Fruit fly (Drosophila melanogaster) whole organism, embryonic: ENCODE results near the gene lilli.

Source experiments
- Abd-B ChIP-seq: fragments of 200-800 bp; sonication (Bioruptor generic); optimal IDR thresholded peaks from 2 replicates; lab custom pipeline; 2018; ENCODE audit warnings: missing biosample characterization, mild to moderate bottlenecking, missing genetic modification characterization, moderate library complexity
- Antp ChIP-seq: fragments of 200-800 bp; sonication (Bioruptor generic); optimal IDR thresholded peaks from 3 replicates; lab custom pipeline; 2016; ENCODE audit warnings: missing biosample characterization, missing genetic modification characterization
- CG10147 ChIP-seq: fragments of 200-800 bp; sonication (Bioruptor generic); optimal IDR thresholded peaks from 2 replicates; lab custom pipeline; 2019; ENCODE audit warnings: missing biosample characterization, mild to moderate bottlenecking, missing genetic modification characterization, moderate library complexity
- CG10959 ChIP-seq: fragments of 200-800 bp; sonication (Bioruptor generic); IDR thresholded peaks from 2 replicates; pipeline ENCODE4 v1.3.6; 2022; ENCODE audit warnings: missing biosample characterization, missing genetic modification characterization
- CG11247 ChIP-seq: fragments of 200-800 bp; sonication (Bioruptor generic); IDR thresholded peaks from 2 replicates; pipeline ENCODE4 v1.3.6; 2022; ENCODE audit warnings: missing biosample characterization, missing genetic modification characterization
- CG12299 ChIP-seq: fragments of 200-800 bp; sonication (Bioruptor generic); optimal IDR thresholded peaks from 2 replicates; lab custom pipeline; 2018; ENCODE audit warnings: missing biosample characterization, mild to moderate bottlenecking, missing genetic modification characterization
- CG13624 ChIP-seq: fragments of 200-800 bp; sonication (Bioruptor generic); optimal IDR thresholded peaks from 2 replicates; lab custom pipeline; 2016; ENCODE audit warnings: missing biosample characterization, missing genetic modification characterization
- CG1529 ChIP-seq: fragments of 200-800 bp; sonication (Bioruptor generic); optimal IDR thresholded peaks from 3 replicates; lab custom pipeline; 2018; ENCODE audit warnings: missing biosample characterization, missing genetic modification characterization
- CG15514 ChIP-seq: fragments of 200-800 bp; sonication (Bioruptor generic); optimal IDR thresholded peaks from 3 replicates; lab custom pipeline; 2017; ENCODE audit warnings: missing biosample characterization, missing genetic modification characterization, mild to moderate bottlenecking, moderate library complexity, missing genetic modification reagents
- CG1603 ChIP-seq: fragments of 200-800 bp; sonication (Bioruptor generic); optimal IDR thresholded peaks from 2 replicates; lab custom pipeline; 2019; ENCODE audit warnings: missing biosample characterization, mild to moderate bottlenecking, missing genetic modification characterization, moderate library complexity
- CG16863 ChIP-seq: fragments of 200-800 bp; sonication (Bioruptor generic); optimal IDR thresholded peaks from 3 replicates; lab custom pipeline; 2016; ENCODE audit warnings: missing biosample characterization, missing genetic modification characterization
- CG17612 ChIP-seq: fragments of 200-800 bp; sonication (Bioruptor generic); IDR thresholded peaks from 2 replicates; pipeline ENCODE4 v1.3.6; 2022; ENCODE audit warnings: missing biosample characterization, missing genetic modification characterization
- CG1832 ChIP-seq: fragments of 200-800 bp; sonication (Bioruptor generic); optimal IDR thresholded peaks from 2 replicates; lab custom pipeline; 2017; ENCODE audit warnings: missing biosample characterization, mild to moderate bottlenecking, missing genetic modification characterization, inconsistent platforms
- CG2120 ChIP-seq: fragments of 200-800 bp; sonication (Bioruptor generic); optimal IDR thresholded peaks from 3 replicates; lab custom pipeline; 2016; ENCODE audit warnings: missing biosample characterization, missing genetic modification characterization
- CG32532 ChIP-seq: fragments of 200-800 bp; sonication (Bioruptor generic); IDR thresholded peaks from 2 replicates; pipeline ENCODE4 v1.3.6; 2022; ENCODE audit warnings: missing biosample characterization, missing genetic modification characterization
- CG4617 ChIP-seq: fragments of 200-800 bp; sonication (Bioruptor generic); optimal IDR thresholded peaks from 3 replicates; lab custom pipeline; 2016; ENCODE audit warnings: missing biosample characterization, missing genetic modification characterization, borderline replicate concordance
- CG4730 ChIP-seq: fragments of 200-800 bp; sonication (Bioruptor generic); IDR thresholded peaks from 2 replicates; pipeline ENCODE4 v1.3.6; 2022; ENCODE audit warnings: missing biosample characterization, missing genetic modification characterization
- CG4820 ChIP-seq: fragments of 200-800 bp; sonication (Bioruptor generic); optimal IDR thresholded peaks from 3 replicates; lab custom pipeline; 2016; ENCODE audit warnings: missing biosample characterization, missing genetic modification characterization
- CG9609 ChIP-seq: fragments of 200-800 bp; sonication (Bioruptor generic); optimal IDR thresholded peaks from 3 replicates; lab custom pipeline; 2016; ENCODE audit warnings: missing biosample characterization, missing genetic modification characterization
- Hand ChIP-seq: fragments of 200-800 bp; sonication (Bioruptor generic); optimal IDR thresholded peaks from 2 replicates; lab custom pipeline; 2017; ENCODE audit warnings: mild to moderate bottlenecking, missing biosample characterization, missing genetic modification reagents, missing genetic modification characterization
- Hr51 ChIP-seq, 2 experiments: fragments of 200-800 bp; sonication (Bioruptor generic); optimal IDR thresholded peaks; 2 replicates in 1 of 2; 3 replicates in 1 of 2; lab custom pipeline; 2016 to 2018; ENCODE audit warnings: missing biosample characterization in 2 of 2, missing genetic modification characterization in 2 of 2, mild to moderate bottlenecking in 1 of 2, moderate library complexity in 1 of 2
- Hr78 ChIP-seq, 2 experiments: fragments of 200-800 bp in 1 of 2; fragments of >200 bp in 1 of 2; sonication (Bioruptor generic) in 1 of 2; optimal IDR thresholded peaks; 2 replicates each; lab custom pipeline; 2017 to 2019; ENCODE audit warnings: missing biosample characterization in 2 of 2, missing genetic modification characterization in 2 of 2, mild to moderate bottlenecking in 1 of 2, moderate library complexity in 1 of 2
- Nf-YB ChIP-seq: fragments of 200-800 bp; sonication (Bioruptor generic); optimal IDR thresholded peaks from 3 replicates; lab custom pipeline; 2019; ENCODE audit warnings: missing biosample characterization, mild to moderate bottlenecking, missing genetic modification characterization, moderate library complexity
- Nf-YC ChIP-seq: fragments of 200-800 bp; optimal IDR thresholded peaks from 3 replicates; lab custom pipeline; 2019; ENCODE audit warnings: missing biosample characterization, mild to moderate bottlenecking, missing genetic modification characterization, moderate library complexity
- Pdp1 ChIP-seq, 2 experiments: fragments of 200-800 bp; sonication (Bioruptor generic); optimal IDR thresholded peaks; 3 replicates each; lab custom pipeline; 2016; ENCODE audit warnings: missing biosample characterization in 2 of 2, missing genetic modification characterization in 2 of 2, mild to moderate bottlenecking in 1 of 2, moderate library complexity in 1 of 2
- Stat92E ChIP-seq, 3 experiments: fragments of >200 bp in 2 of 3; fragments of 200-800 bp in 1 of 3; sonication (Bioruptor generic) in 1 of 3; optimal IDR thresholded peaks; 2 replicates each; lab custom pipeline; 2017 to 2019; ENCODE audit warnings: missing biosample characterization in 3 of 3, missing genetic modification characterization in 3 of 3, mild to moderate bottlenecking in 1 of 3, moderate library complexity in 1 of 3
- Vsx1 ChIP-seq: fragments of 200-800 bp; sonication (Bioruptor generic); optimal IDR thresholded peaks from 2 replicates; lab custom pipeline; 2017; ENCODE audit warnings: missing biosample characterization, mild to moderate bottlenecking, missing genetic modification characterization, missing genetic modification reagents
- cg ChIP-seq: fragments of 200-800 bp; sonication (Bioruptor generic); optimal IDR thresholded peaks from 3 replicates; lab custom pipeline; 2019; ENCODE audit warnings: missing biosample characterization, mild to moderate bottlenecking, missing genetic modification characterization, moderate library complexity
- chif ChIP-seq, 2 experiments: fragments of 200-800 bp; sonication (Bioruptor generic); optimal IDR thresholded peaks; 3 replicates each; lab custom pipeline; 2016; ENCODE audit warnings: missing biosample characterization in 2 of 2, missing genetic modification characterization in 2 of 2
- corto ChIP-seq: fragments of 200-800 bp; sonication (Bioruptor generic); optimal IDR thresholded peaks from 2 replicates; lab custom pipeline; 2016; ENCODE audit warnings: missing biosample characterization, mild to moderate bottlenecking, missing genetic modification characterization, moderate library complexity
- gsb ChIP-seq: fragments of 200-800 bp; sonication (Bioruptor generic); IDR thresholded peaks from 2 replicates; pipeline ENCODE4 v1.3.6; 2022; ENCODE audit warnings: missing biosample characterization, missing genetic modification characterization
- ind ChIP-seq: fragments of 200-800 bp; sonication (Bioruptor generic); optimal IDR thresholded peaks from 3 replicates; lab custom pipeline; 2016; ENCODE audit warnings: missing biosample characterization, missing genetic modification characterization
- kay ChIP-seq: fragments of 200-800 bp; sonication (Bioruptor generic); optimal IDR thresholded peaks from 2 replicates; lab custom pipeline; 2016; ENCODE audit warnings: missing biosample characterization, missing genetic modification characterization
- klu ChIP-seq: fragments of 200-800 bp; sonication (Bioruptor generic); IDR thresholded peaks from 2 replicates; pipeline ENCODE4 v1.3.6; 2022; ENCODE audit warnings: missing biosample characterization, missing genetic modification characterization
- otp ChIP-seq: fragments of 200-800 bp; sonication (Bioruptor generic); IDR thresholded peaks from 3 replicates; pipeline ENCODE4, ENCODE4 v1.3.6; 2022; ENCODE audit warnings: missing biosample characterization, missing genetic modification characterization
- phol ChIP-seq: fragments of 200-800 bp; sonication (Bioruptor generic); optimal IDR thresholded peaks from 3 replicates; lab custom pipeline; 2018; ENCODE audit warnings: missing biosample characterization, mild to moderate bottlenecking, missing genetic modification characterization, moderate library complexity
- rib ChIP-seq: fragments of 200-800 bp; sonication (Bioruptor generic); IDR thresholded peaks from 2 replicates; pipeline ENCODE4 v1.3.6; 2022; ENCODE audit warnings: missing biosample characterization, missing genetic modification characterization
- row ChIP-seq: fragments of 200-800 bp; sonication (Bioruptor generic); IDR thresholded peaks from 3 replicates; pipeline ENCODE4 v1.3.6; 2022; ENCODE audit warnings: missing biosample characterization, missing genetic modification characterization
- sc ChIP-seq, 3 experiments: fragments of >200 bp in 2 of 3; fragments of 200-800 bp in 1 of 3; sonication (Bioruptor generic) in 1 of 3; optimal IDR thresholded peaks; 2 replicates in 2 of 3; 3 replicates in 1 of 3; lab custom pipeline; 2017; ENCODE audit warnings: mild to moderate bottlenecking in 1 of 3, missing biosample characterization in 1 of 3, missing genetic modification characterization in 1 of 3, missing genetic modification reagents in 1 of 3
- tll ChIP-seq, 2 experiments: fragments of 200-800 bp in 1 of 2; fragments of >200 bp in 1 of 2; sonication (Bioruptor generic) in 1 of 2; optimal IDR thresholded peaks; 2 replicates each; lab custom pipeline; 2017 to 2019; ENCODE audit warnings: missing biosample characterization in 2 of 2, missing genetic modification characterization in 2 of 2, mild to moderate bottlenecking in 1 of 2, moderate library complexity in 1 of 2
- trem ChIP-seq: fragments of 200-800 bp; optimal IDR thresholded peaks from 3 replicates; lab custom pipeline; 2019; ENCODE audit warnings: missing biosample characterization, mild to moderate bottlenecking, missing genetic modification characterization, moderate library complexity
- usp ChIP-seq: fragments of >200 bp; optimal IDR thresholded peaks from 2 replicates; lab custom pipeline; 2017; ENCODE audit warnings: missing biosample characterization, missing genetic modification characterization
- vvl ChIP-seq: fragments of 200-800 bp; sonication (Bioruptor generic); IDR thresholded peaks from 2 replicates; pipeline ENCODE4 v1.3.6; 2022; ENCODE audit warnings: missing biosample characterization, missing genetic modification characterization
- zen ChIP-seq: fragments of 200-800 bp; sonication (Bioruptor generic); optimal IDR thresholded peaks from 3 replicates; lab custom pipeline; 2018; ENCODE audit warnings: missing biosample characterization, mild to moderate bottlenecking, missing genetic modification characterization, moderate library complexity

Gene lilli

DNA sequence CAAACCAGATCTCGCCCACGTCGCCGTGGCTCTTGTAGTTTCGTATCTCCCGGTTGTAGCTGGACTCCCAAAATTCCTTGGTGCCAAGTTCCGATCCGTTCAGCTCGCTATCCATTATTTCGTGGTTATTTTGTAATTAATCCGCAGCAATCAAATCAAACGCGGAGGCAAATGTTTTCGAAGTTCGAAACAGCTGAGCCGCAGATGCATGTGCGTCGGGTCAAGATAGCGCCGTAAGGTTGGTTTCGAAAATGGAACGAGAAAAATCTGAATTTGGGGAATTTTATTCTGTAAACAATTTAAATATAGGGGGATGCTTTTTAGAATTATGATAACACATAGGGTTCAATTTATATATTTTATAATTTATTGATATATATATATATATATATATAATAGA is 93.4 kb downstream of the lilli start, which contains the start of gene CG9643 (continued):
- peak; percentile 100 for TF ChIP-seq CG1603
- TF ChIP-seq phol (tag; lab: Kevin White, UChicago), result peak; percentile 33
- TF ChIP-seq CG11247 (GFP tag; lab: Robert Waterston, UW), result no peak
- 0 out of 3 replicates have a peak, but pooled peaks have one; percentile 18 for TF ChIP-seq row (GFP tag; lab: Robert Waterston, UW)
- peak; percentile 68 for TF ChIP-seq CG15514 (GFP tag; lab: Kevin White, UChicago)
- peak; percentile 19 for TF ChIP-seq zen (tag; lab: Kevin White, UChicago)
- TF ChIP-seq trem (tag; lab: Kevin White, UChicago), result peak; percentile 46
- TF ChIP-seq corto (GFP tag; lab: Kevin White, UChicago), result no peak
- TF ChIP-seq ind, result no peak
- peak; percentile 47 for TF ChIP-seq CG4617 (GFP tag; lab: Kevin White, UChicago)

DNA sequence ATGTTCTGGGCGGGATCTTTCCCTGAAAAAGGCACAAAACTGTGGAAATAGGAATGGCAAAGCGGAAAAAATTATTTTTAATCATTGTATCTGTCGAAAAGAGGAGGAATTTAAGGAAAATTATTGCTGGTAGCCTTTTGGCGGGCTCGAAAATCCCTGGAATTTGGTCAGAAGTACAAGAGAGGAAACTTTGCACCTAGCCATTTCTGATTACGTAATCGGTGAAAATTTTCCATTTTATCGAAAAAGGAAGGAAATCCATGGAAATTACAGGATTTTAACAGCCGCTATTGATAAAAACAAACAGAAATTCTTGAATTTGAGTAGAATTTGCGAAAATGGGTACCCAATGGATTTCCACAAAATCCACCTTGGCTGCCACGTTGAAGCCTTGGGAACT is 101.0 kb downstream of the lilli start:
- TF ChIP-seq ind (no peak), Pdp1 (GFP tag; optimal IDR thresholded peaks at IDR 0.05; lab: Kevin White, UChicago) (peak in 1 of 2 experiments; percentile 92)

- TF ChIP-seq Antp (GFP tag; lab: Kevin White, UChicago), result peak; percentile 80
- no peak for TF ChIP-seq sc (optimal IDR thresholded peaks at IDR 0.05; lab: Kevin White, UChicago)
- no peak for TF ChIP-seq sc (GFP tag; optimal IDR thresholded peaks at IDR 0.05; lab: Kevin White, UChicago)
- peak; percentile 86 for TF ChIP-seq CG4730
- peak; percentile 50 for TF ChIP-seq CG16863
- peak; percentile 92 for TF ChIP-seq Abd-B
- peak; percentile 77 for TF ChIP-seq CG17612 (GFP tag; lab: Robert Waterston, UW)
- peak in 1 of 2 experiments; percentile 64 for TF ChIP-seq Hr51 (GFP tag; optimal IDR thresholded peaks at IDR 0.05; lab: Kevin White, UChicago)
- TF ChIP-seq kay (GFP tag; lab: Kevin White, UChicago), result peak; percentile 72
- TF ChIP-seq CG10959 (GFP tag; lab: Robert Waterston, UW), result 0 out of 2 replicates have a peak, but pooled peaks have one; percentile 33
- peak in 1 of 2 experiments; percentile 42 for TF ChIP-seq tll (GFP tag; optimal IDR thresholded peaks at IDR 0.05; lab: Kevin White, UChicago)
- peak; percentile 69; the same call in 1 of the 3 replicates for TF ChIP-seq otp
- no peak for TF ChIP-seq cg
- peak; percentile 87 for TF ChIP-seq klu (GFP tag; lab: Robert Waterston, UW)
- peak; percentile 67 for TF ChIP-seq Nf-YB (GFP tag; lab: Kevin White, UChicago)
- no peak for TF ChIP-seq usp (GFP tag; lab: Kevin White, UChicago)
- no peak for TF ChIP-seq Hr78 (GFP tag; optimal IDR thresholded peaks at IDR 0.05; lab: Kevin White, UChicago)
- peak; percentile 83 for TF ChIP-seq Nf-YC (tag; lab: Kevin White, UChicago)
- peak; percentile 81 for TF ChIP-seq CG4820 (GFP tag; lab: Kevin White, UChicago)
- peak; percentile 78 for TF ChIP-seq rib (GFP tag; lab: Robert Waterston, UW)
- no peak for TF ChIP-seq CG1529 (GFP tag; lab: Kevin White, UChicago)
- TF ChIP-seq CG2120 (GFP tag; lab: Kevin White, UChicago), result peak; percentile 90
- peak; percentile 42; the same call in 1 of the 2 replicates for TF ChIP-seq gsb (GFP tag; lab: Robert Waterston, UW)
- peak; percentile 69 for TF ChIP-seq CG12299 (tag; lab: Kevin White, UChicago)
- TF ChIP-seq chif (GFP tag; optimal IDR thresholded peaks at IDR 0.05; lab: Kevin White, UChicago), result peak; percentile 59 to 79
- TF ChIP-seq Vsx1 (GFP tag; lab: Kevin White, UChicago), result no peak
- TF ChIP-seq CG1832 (GFP tag; lab: Kevin White, UChicago), result no peak
- TF ChIP-seq Stat92E (GFP tag; optimal IDR thresholded peaks at IDR 0.05; lab: Kevin White, UChicago), result no peak
- peak; percentile 100 for TF ChIP-seq phol (tag; lab: Kevin White, UChicago)
- TF ChIP-seq Hand (GFP tag; lab: Kevin White, UChicago), result peak; percentile 61
- peak; percentile 89 for TF ChIP-seq CG32532
- TF ChIP-seq vvl (GFP tag; lab: Robert Waterston, UW), result peak; percentile 84
- peak; percentile 87 for TF ChIP-seq CG10147
- TF ChIP-seq CG9609 (GFP tag; lab: Kevin White, UChicago), result peak; percentile 63
- TF ChIP-seq CG13624 (GFP tag; lab: Kevin White, UChicago), result peak; percentile 63
These were observed 102.1 kb downstream of the lilli start, which contains the start of the genes Chd1 and Bem46 for dm6 chr2L:2987681-2988381. Gene Chd1 (minus strand): TSS chr2L:2987723. Gene Bem46 (plus strand): TSS chr2L:2988116.
